Fruit fly (Drosophila melanogaster) whole organism, embryonic: ENCODE results near the gene Mettl5.
A peak's percentile ranks its signal among the peaks of the same experiment; 100 is the strongest.

ENCODE experiments used
- CG11560 ChIP-seq: fragments of 200-800 bp; sonication (Bioruptor generic); IDR thresholded peaks from 3 replicates; pipeline ENCODE4 v1.3.6; 2022; ENCODE audit warnings: missing biosample characterization, missing genetic modification characterization
- CG12299 ChIP-seq: fragments of 200-800 bp; sonication (Bioruptor generic); optimal IDR thresholded peaks from 2 replicates; lab custom pipeline; 2018; ENCODE audit warnings: missing biosample characterization, mild to moderate bottlenecking, missing genetic modification characterization
- CG13287 ChIP-seq: fragments of 200-800 bp; sonication (Bioruptor generic); IDR thresholded peaks from 2 replicates; pipeline ENCODE4 v1.3.6; 2022; ENCODE audit warnings: missing biosample characterization, missing genetic modification characterization; ENCODE audit not compliant: partially characterized antibody
- CG15073 ChIP-seq: fragments of 200-800 bp; sonication (Bioruptor generic); optimal IDR thresholded peaks from 2 replicates; lab custom pipeline; 2016; ENCODE audit warnings: missing biosample characterization, missing genetic modification characterization
- CG15601 ChIP-seq: fragments of 200-800 bp; sonication (Bioruptor generic); optimal IDR thresholded peaks from 3 replicates; lab custom pipeline; 2019; ENCODE audit warnings: missing biosample characterization, mild to moderate bottlenecking, missing genetic modification characterization, moderate library complexity
- CG1603 ChIP-seq: fragments of 200-800 bp; sonication (Bioruptor generic); optimal IDR thresholded peaks from 2 replicates; lab custom pipeline; 2019; ENCODE audit warnings: missing biosample characterization, mild to moderate bottlenecking, missing genetic modification characterization, moderate library complexity
- CG1647 ChIP-seq: fragments of 200-800 bp; sonication (Bioruptor generic); optimal IDR thresholded peaks from 3 replicates; lab custom pipeline; 2016; ENCODE audit warnings: missing biosample characterization, missing genetic modification characterization
- CG16779 ChIP-seq: fragments of 200-800 bp; sonication (Bioruptor generic); IDR thresholded peaks from 2 replicates; pipeline ENCODE4 v1.3.6; 2022; ENCODE audit warnings: missing biosample characterization, missing genetic modification characterization
- CG17328 ChIP-seq: fragments of 200-800 bp; sonication (Bioruptor generic); IDR thresholded peaks from 2 replicates; pipeline ENCODE4 v1.3.6; 2022; ENCODE audit warnings: missing biosample characterization, missing genetic modification characterization
- CG17361 ChIP-seq: fragments of 200-800 bp; sonication (Bioruptor generic); IDR thresholded peaks from 3 replicates; pipeline ENCODE4 v1.3.6; 2022; ENCODE audit warnings: missing biosample characterization, missing genetic modification characterization
- CG17385 ChIP-seq: fragments of 200-800 bp; sonication (Bioruptor generic); optimal IDR thresholded peaks from 3 replicates; lab custom pipeline; 2018; ENCODE audit warnings: missing biosample characterization, mild to moderate bottlenecking, missing genetic modification characterization
- CG17802 ChIP-seq: fragments of 200-800 bp; sonication (Bioruptor generic); optimal IDR thresholded peaks from 2 replicates; lab custom pipeline; 2018; ENCODE audit warnings: missing biosample characterization, mild to moderate bottlenecking, missing genetic modification characterization, moderate library complexity
- CG30403 ChIP-seq: fragments of 200-800 bp; sonication (Bioruptor generic); optimal IDR thresholded peaks from 3 replicates; lab custom pipeline; 2016; ENCODE audit warnings: missing biosample characterization, missing genetic modification characterization
- CG3281 ChIP-seq: fragments of 200-800 bp; sonication (Bioruptor generic); optimal IDR thresholded peaks from 3 replicates; lab custom pipeline; 2017; ENCODE audit warnings: missing biosample characterization, mild to moderate bottlenecking, missing genetic modification characterization
- CG4424 ChIP-seq: fragments of 200-800 bp; sonication (Bioruptor generic); optimal IDR thresholded peaks from 3 replicates; lab custom pipeline; 2016; ENCODE audit warnings: missing biosample characterization, missing genetic modification characterization
- CG4854 ChIP-seq: fragments of 200-800 bp; sonication (Bioruptor generic); optimal IDR thresholded peaks from 2 replicates; lab custom pipeline; 2016; ENCODE audit warnings: missing biosample characterization, missing genetic modification characterization, inconsistent platforms
- CG5953 ChIP-seq: fragments of 200-800 bp; sonication (Bioruptor generic); IDR thresholded peaks from 2 replicates; pipeline ENCODE4 v1.3.6; 2022; ENCODE audit warnings: missing biosample characterization, missing genetic modification characterization
- CG7271 ChIP-seq: fragments of 200-800 bp; sonication (Bioruptor generic); optimal IDR thresholded peaks from 2 replicates; lab custom pipeline; 2018; ENCODE audit warnings: missing biosample characterization, mild to moderate bottlenecking, missing genetic modification characterization, moderate library complexity
- CG7963 ChIP-seq: fragments of 200-800 bp; sonication (Bioruptor generic); IDR thresholded peaks from 3 replicates; pipeline ENCODE4 v1.3.6; 2022; ENCODE audit warnings: missing biosample characterization, missing genetic modification characterization; ENCODE audit not compliant: partially characterized antibody
- CG8359 ChIP-seq: fragments of 200-800 bp; sonication (Bioruptor generic); optimal IDR thresholded peaks from 2 replicates; lab custom pipeline; 2017; ENCODE audit warnings: missing biosample characterization, mild to moderate bottlenecking, missing genetic modification characterization, borderline replicate concordance
- CG8765 ChIP-seq: fragments of 200-800 bp; sonication (Bioruptor generic); IDR thresholded peaks from 2 replicates; pipeline ENCODE4 v1.3.6; 2022; ENCODE audit warnings: missing biosample characterization, missing genetic modification characterization
- CG9797 ChIP-seq: fragments of 200-800 bp; sonication (Bioruptor generic); optimal IDR thresholded peaks from 3 replicates; lab custom pipeline; 2018; ENCODE audit warnings: missing biosample characterization, mild to moderate bottlenecking, missing genetic modification characterization
- Dll ChIP-seq: fragments of 200-800 bp; sonication (Bioruptor generic); IDR thresholded peaks from 4 replicates; pipeline ENCODE4 v1.3.6; 2022; ENCODE audit warnings: missing biosample characterization, missing genetic modification characterization; ENCODE audit not compliant: partially characterized antibody
- Doc2 ChIP-seq: fragments of 200-800 bp; sonication (Bioruptor generic); IDR thresholded peaks from 2 replicates; pipeline ENCODE4 v1.3.6; 2022; ENCODE audit warnings: missing biosample characterization, missing genetic modification characterization
- Dref ChIP-seq: fragments of 200-800 bp; sonication (Bioruptor generic); IDR thresholded peaks from 2 replicates; pipeline ENCODE4 v1.3.6; 2022; ENCODE audit warnings: missing biosample characterization, missing genetic modification characterization
- Fer3 ChIP-seq: fragments of 200-800 bp; sonication (Bioruptor generic); optimal IDR thresholded peaks from 2 replicates; lab custom pipeline; 2018; ENCODE audit warnings: missing biosample characterization, mild to moderate bottlenecking, missing genetic modification characterization, moderate library complexity
- Hr3 ChIP-seq: fragments of 200-800 bp; sonication (Bioruptor generic); optimal IDR thresholded peaks from 3 replicates; lab custom pipeline; 2016; ENCODE audit warnings: missing biosample characterization, missing genetic modification characterization
- Kr ChIP-seq: fragments of 200-800 bp; sonication (Bioruptor generic); optimal IDR thresholded peaks from 2 replicates; lab custom pipeline; 2017; ENCODE audit warnings: missing biosample characterization, mild to moderate bottlenecking, missing genetic modification characterization
- Med ChIP-seq: fragments of 200-800 bp; sonication (Bioruptor generic); peaks from one replicate; lab custom pipeline; 2016; ENCODE audit warnings: missing biosample characterization, missing genetic modification characterization, mild to moderate bottlenecking, inconsistent platforms, moderate library complexity
- Oaz ChIP-seq: fragments of 200-800 bp; sonication (Bioruptor generic); IDR thresholded peaks from 2 replicates; pipeline ENCODE4 v1.3.6; 2022; ENCODE audit warnings: missing biosample characterization, missing genetic modification characterization
- Opbp ChIP-seq: fragments of 200-800 bp; sonication (Bioruptor generic); IDR thresholded peaks from 3 replicates; pipeline ENCODE4 v1.3.6; 2022; ENCODE audit warnings: missing biosample characterization, missing genetic modification characterization; ENCODE audit not compliant: partially characterized antibody
- Optix ChIP-seq: fragments of 200-800 bp; sonication (Bioruptor generic); IDR thresholded peaks from 3 replicates; pipeline ENCODE4 v1.3.6; 2022; ENCODE audit warnings: missing biosample characterization, missing genetic modification characterization
- ato ChIP-seq: fragments of 200-800 bp; sonication (Bioruptor generic); IDR thresholded peaks from 2 replicates; pipeline ENCODE4 v1.3.6; 2022; ENCODE audit warnings: missing biosample characterization, missing genetic modification characterization; ENCODE audit not compliant: partially characterized antibody
- az2 ChIP-seq: fragments of 200-800 bp; sonication (Bioruptor generic); optimal IDR thresholded peaks from 3 replicates; lab custom pipeline; 2016; ENCODE audit warnings: missing biosample characterization, missing genetic modification characterization
- danr ChIP-seq: fragments of 200-800 bp; sonication (Bioruptor generic); IDR thresholded peaks from 2 replicates; pipeline ENCODE4 v1.3.6; 2022; ENCODE audit warnings: missing biosample characterization, missing genetic modification characterization
- dpn ChIP-seq, 2 experiments: fragments of 200-800 bp; sonication (Bioruptor generic); optimal IDR thresholded peaks; 3 replicates each; lab custom pipeline; 2016; ENCODE audit warnings: missing biosample characterization in 2 of 2, missing genetic modification characterization in 2 of 2
- eve ChIP-seq, 2 experiments: fragments of >200 bp; optimal IDR thresholded peaks; 2 replicates each; lab custom pipeline; 2017; ENCODE audit warnings: missing biosample characterization in 2 of 2, missing genetic modification characterization in 2 of 2
- gfzf ChIP-seq: fragments of 200-800 bp; sonication (Bioruptor generic); optimal IDR thresholded peaks from 2 replicates; lab custom pipeline; 2016; ENCODE audit warnings: missing biosample characterization, mild to moderate bottlenecking, missing genetic modification characterization, moderate library complexity
- hbn ChIP-seq: fragments of 200-800 bp; sonication (Bioruptor generic); IDR thresholded peaks from 2 replicates; pipeline ENCODE4 v1.3.6; 2022; ENCODE audit warnings: missing biosample characterization, missing genetic modification characterization; ENCODE audit not compliant: partially characterized antibody
- hth ChIP-seq: fragments of >200 bp; optimal IDR thresholded peaks from 2 replicates; lab custom pipeline; 2017; ENCODE audit warnings: inconsistent platforms
- lilli ChIP-seq: fragments of 200-800 bp; sonication (Bioruptor generic); optimal IDR thresholded peaks from 3 replicates; lab custom pipeline; 2016; ENCODE audit warnings: missing biosample characterization, missing genetic modification characterization
- lmd ChIP-seq: fragments of 200-800 bp; sonication (Bioruptor generic); IDR thresholded peaks from 2 replicates; pipeline ENCODE4 v1.3.6; 2022; ENCODE audit warnings: missing biosample characterization, missing genetic modification characterization
- mld ChIP-seq: fragments of 200-800 bp; sonication (Bioruptor generic); IDR thresholded peaks from 3 replicates; pipeline ENCODE4 v1.3.6; 2022; ENCODE audit warnings: missing biosample characterization, missing genetic modification characterization; ENCODE audit not compliant: partially characterized antibody
- schlank ChIP-seq: fragments of 200-800 bp; sonication (Bioruptor generic); optimal IDR thresholded peaks from 2 replicates; lab custom pipeline; 2018; ENCODE audit warnings: missing biosample characterization, mild to moderate bottlenecking, missing genetic modification characterization
- sens ChIP-seq: fragments of 200-800 bp; sonication (Bioruptor generic); peaks from one replicate; lab custom pipeline; 2016; ENCODE audit warnings: missing biosample characterization, missing genetic modification characterization
- trem ChIP-seq: fragments of 200-800 bp; optimal IDR thresholded peaks from 3 replicates; lab custom pipeline; 2019; ENCODE audit warnings: missing biosample characterization, mild to moderate bottlenecking, missing genetic modification characterization, moderate library complexity
- tx ChIP-seq: fragments of 200-800 bp; sonication (Bioruptor generic); optimal IDR thresholded peaks from 2 replicates; lab custom pipeline; 2016; ENCODE audit warnings: missing biosample characterization, missing genetic modification characterization
- unc-4 ChIP-seq: fragments of 200-800 bp; sonication (Bioruptor generic); IDR thresholded peaks from 2 replicates; pipeline ENCODE4 v1.3.6; 2022; ENCODE audit warnings: missing biosample characterization, missing genetic modification characterization; ENCODE audit not compliant: partially characterized antibody

Gene Mettl5

dm6 chr3L:19261213-19261612, 2.4 kb upstream of the Mettl5 start, which contains the start of gene Bet1 (continued):
- TF ChIP-seq lmd (GFP tag; lab: Robert Waterston, UW): peak; percentile 37; the same call in 1 of the 2 replicates
- TF ChIP-seq CG13287 (GFP tag; lab: Robert Waterston, UW): no peak; the same call in 1 of the 2 replicates
- no peak for TF ChIP-seq CG7963 (GFP tag; lab: Robert Waterston, UW)
- no peak for TF ChIP-seq Doc2 (GFP tag; lab: Robert Waterston, UW)
- TF ChIP-seq Dref (GFP tag; lab: Robert Waterston, UW): no peak
- peak; percentile 48 for TF ChIP-seq CG9797 (GFP tag; lab: Kevin White, UChicago)
- TF ChIP-seq CG7271 (tag; lab: Kevin White, UChicago): no peak
- no peak for TF ChIP-seq Dll (GFP tag; lab: Robert Waterston, UW)
- TF ChIP-seq CG30403: no peak
- TF ChIP-seq dpn (GFP tag; optimal IDR thresholded peaks at IDR 0.05; lab: Kevin White, UChicago): no peak
- TF ChIP-seq CG8765: no peak
- TF ChIP-seq CG4854: no peak
- TF ChIP-seq trem: peak; percentile 21
- TF ChIP-seq CG17802: no peak
- TF ChIP-seq CG12299: no peak
- peak; percentile 64 for TF ChIP-seq gfzf
- no peak for TF ChIP-seq unc-4 (GFP tag; lab: Robert Waterston, UW)
- TF ChIP-seq schlank (tag; lab: Kevin White, UChicago): no peak

dm6 chr3L:19261720-19262119, 1.8 kb upstream of the Mettl5 start:
- peak; percentile 21 for TF ChIP-seq Med (GFP tag; lab: Kevin White, UChicago)
- TF ChIP-seq Fer3: no peak
- peak; percentile 75 for TF ChIP-seq sens (GFP tag; lab: Kevin White, UChicago)
- TF ChIP-seq CG7963 (GFP tag; lab: Robert Waterston, UW): 0 out of 3 replicates have a peak, but pooled peaks have one; percentile 54

- peak; percentile 60 for TF ChIP-seq CG4424 (GFP tag; lab: Kevin White, UChicago)
- TF ChIP-seq hth (lab: Kevin White, UChicago): no peak
- peak; percentile 72 for TF ChIP-seq CG15601 (tag; lab: Kevin White, UChicago)
- TF ChIP-seq CG17361: peak; percentile 59
- 0 out of 4 replicates have a peak, but pooled peaks have one; percentile 39 for TF ChIP-seq Dll (GFP tag; lab: Robert Waterston, UW)
- peak; percentile 51 for TF ChIP-seq Hr3 (GFP tag; lab: Kevin White, UChicago)
- peak; percentile 72 for TF ChIP-seq CG17385 (GFP tag; lab: Kevin White, UChicago)
- TF ChIP-seq danr (GFP tag; lab: Robert Waterston, UW): peak; percentile 61; the same call in 1 of the 2 replicates
- no peak for TF ChIP-seq ato (GFP tag; lab: Robert Waterston, UW)
- 0 out of 3 replicates have a peak, but pooled peaks have one; percentile 44 for TF ChIP-seq Opbp (GFP tag; lab: Robert Waterston, UW)
- 0 out of 3 replicates have a peak, but pooled peaks have one; percentile 29 for TF ChIP-seq CG11560 (tag; lab: Robert Waterston, UW)
- TF ChIP-seq Optix (GFP tag; lab: Robert Waterston, UW): peak; percentile 49; the same call in 2 of the 3 replicates
- TF ChIP-seq az2: peak; percentile 63
- TF ChIP-seq CG5953 (GFP tag; lab: Robert Waterston, UW): no peak
- TF ChIP-seq CG3281: peak; percentile 68
- TF ChIP-seq Doc2 (GFP tag; lab: Robert Waterston, UW): no peak
- peak; percentile 66 for TF ChIP-seq CG30403
- peak; percentile 85 for TF ChIP-seq CG1603 (tag; lab: Kevin White, UChicago)
- no peak for TF ChIP-seq CG1647 (GFP tag; lab: Kevin White, UChicago)
- peak; percentile 59 for TF ChIP-seq lilli (GFP tag; lab: Kevin White, UChicago)
- no peak for TF ChIP-seq eve (GFP tag; optimal IDR thresholded peaks at IDR 0.05; lab: Kevin White, UChicago)
- no peak for TF ChIP-seq tx
- peak; percentile 76 for TF ChIP-seq CG17328 (GFP tag; lab: Robert Waterston, UW)
- TF ChIP-seq Oaz: peak; percentile 40; the same call in 1 of the 2 replicates
- no peak for TF ChIP-seq CG15073 (GFP tag; lab: Kevin White, UChicago)
- TF ChIP-seq hbn: no peak
- no peak for TF ChIP-seq mld
- TF ChIP-seq CG8359 (GFP tag; lab: Kevin White, UChicago): no peak
- no peak for TF ChIP-seq CG16779 (GFP tag; lab: Robert Waterston, UW)
- TF ChIP-seq Kr: no peak
Measured at dm6 chr3L:19264141-19264487, 548 bp downstream of the Mettl5 start, which contains the start of gene Max. Gene Max, minus strand, starts transcription at chr3L:19264184.
